Worm (Caenorhabditis elegans) whole organism, mixed stage, embryonic: ENCODE results near the gene lipl-7.

ENCODE experiments used
- ces-1 ChIP-seq: fragments of 150-350 bp; optimal IDR thresholded peaks from 2 replicates; lab custom pipeline; 2014; ENCODE audit warnings: missing biosample characterization, missing genetic modification reagents, missing genetic modification characterization
- cnd-1 ChIP-seq: fragments of 200-800 bp; sonication (Bioruptor generic); optimal IDR thresholded peaks from 2 replicates; lab custom pipeline; 2018; ENCODE audit warnings: mild to moderate bottlenecking, missing genetic modification characterization, missing compliant biosample characterization
- elt-1 ChIP-seq: sonication (generic microtip); optimal IDR thresholded peaks from 2 replicates; lab custom pipeline; 2017; ENCODE audit warnings: missing genetic modification characterization, mild to moderate bottlenecking, missing compliant biosample characterization, antibody characterized with exemption, moderate library complexity, borderline replicate concordance; ENCODE audit not compliant: insufficient read depth
- elt-3 ChIP-seq: fragments of 150-350 bp; optimal IDR thresholded peaks from 2 replicates; lab custom pipeline; 2014; ENCODE audit warnings: missing biosample characterization, missing genetic modification characterization
- hlh-1 ChIP-seq: fragments of 150-350 bp; optimal IDR thresholded peaks from 2 replicates; lab custom pipeline; 2014; ENCODE audit warnings: missing biosample characterization, missing genetic modification reagents, missing genetic modification characterization
- nhr-12 ChIP-seq: fragments of 150-350 bp; optimal IDR thresholded peaks from 2 replicates; lab custom pipeline; 2014; ENCODE audit warnings: missing biosample characterization, missing genetic modification characterization
- nhr-76 ChIP-seq: sonication (generic microtip); optimal IDR thresholded peaks from 2 replicates; lab custom pipeline; 2017; ENCODE audit warnings: missing biosample characterization, missing genetic modification characterization
- pha-4 ChIP-seq: fragments of 150-350 bp; optimal IDR thresholded peaks from 2 replicates; lab custom pipeline; 2018; ENCODE audit warnings: missing biosample characterization, missing genetic modification reagents, missing genetic modification characterization
- snpc-4 ChIP-seq: fragments of 150-350 bp; optimal IDR thresholded peaks from 2 replicates; lab custom pipeline; 2014; ENCODE audit warnings: missing biosample characterization, missing genetic modification characterization
- sptf-1 ChIP-seq: sonication (generic microtip); optimal IDR thresholded peaks from 2 replicates; lab custom pipeline; 2017; ENCODE audit warnings: mild to moderate bottlenecking, missing genetic modification characterization, moderate library complexity, missing compliant biosample characterization
- unc-39 ChIP-seq: fragments of 150-350 bp; optimal IDR thresholded peaks from 2 replicates; lab custom pipeline; 2014; ENCODE audit warnings: missing biosample characterization, missing genetic modification characterization
- unc-62 ChIP-seq: fragments of 150-350 bp; optimal IDR thresholded peaks from 2 replicates; lab custom pipeline; 2014; ENCODE audit warnings: missing biosample characterization, missing genetic modification reagents, missing genetic modification characterization

- TF ChIP-seq sptf-1 (tag; lab: Kevin White, UChicago) (no peak), nhr-76 (tag; lab: Kevin White, UChicago) (no peak), unc-62 (GFP tag; lab: Kevin White, UChicago) (no peak), snpc-4 (no peak), pha-4 (no peak), unc-39 (tag; lab: Kevin White, UChicago) (no peak), ces-1 (GFP tag; lab: Kevin White, UChicago) (no peak), cnd-1 (tag; lab: Kevin White, UChicago) (no peak), nhr-12 (tag; lab: Kevin White, UChicago) (no peak), elt-3 (tag; lab: Kevin White, UChicago) (no peak), hlh-1 (tag; lab: Kevin White, UChicago) (no peak), elt-1 (tag; lab: Kevin White, UChicago) (no peak)
Measured at ce11 chrIV:10285328-10285727, 43.7 kb upstream of the lipl-7 start.
